Fruit fly (Drosophila melanogaster) ovary, adult (tissue): ENCODE data around the gene Saysd1.

Experiments used
- CG17801 ChIP-seq: fragments of 200-800 bp; optimal IDR thresholded peaks from 2 replicates; lab custom pipeline; 2019; ENCODE audit warnings: missing biosample characterization, mild to moderate bottlenecking, missing genetic modification characterization, moderate library complexity; ENCODE audit not compliant: partially characterized antibody

Gene Saysd1

dm6 chr3R:25188990-25189389 lies 26.0 kb downstream of the Saysd1 start:
- TF ChIP-seq CG17801, result no peak

dm6 chr3R:25184540-25184939 lies 30.4 kb downstream of the Saysd1 start:
- no peak for TF ChIP-seq CG17801

- no peak for TF ChIP-seq CG17801
These were observed 31.2 kb downstream of the Saysd1 start, which contains the start of gene dan for dm6 chr3R:25183484-25184442. Gene dan (plus strand): TSS chr3R:25184383.

- no peak for TF ChIP-seq CG17801
These were observed 33.6 kb downstream of the Saysd1 start for dm6 chr3R:25181424-25181823.

dm6 chr3R:25178521-25178920 lies 36.5 kb downstream of the Saysd1 start:
- TF ChIP-seq CG17801, result no peak

- TF ChIP-seq CG17801, result no peak
These were observed 37.6 kb downstream of the Saysd1 start for dm6 chr3R:25177429-25177828.

- no peak for TF ChIP-seq CG17801
These were observed 38.5 kb downstream of the Saysd1 start for dm6 chr3R:25176517-25176916.

dm6 chr3R:25174244-25174643 lies 40.7 kb downstream of the Saysd1 start:
- TF ChIP-seq CG17801, result no peak

dm6 chr3R:25172976-25173375 lies 42.0 kb downstream of the Saysd1 start:
- no peak for TF ChIP-seq CG17801

dm6 chr3R:25172353-25172752 lies 42.6 kb downstream of the Saysd1 start:
- no peak for TF ChIP-seq CG17801

dm6 chr3R:25168259-25168972 lies 46.6 kb downstream of the Saysd1 start:
- TF ChIP-seq CG17801, result no peak

dm6 chr3R:25167407-25168191 lies 47.4 kb downstream of the Saysd1 start:
- TF ChIP-seq CG17801, result no peak

dm6 chr3R:25166788-25167187 lies 48.2 kb downstream of the Saysd1 start:
- no peak for TF ChIP-seq CG17801
